Worm (Caenorhabditis elegans) whole organism, L4 larva: ENCODE results near the gene rfip-1.
A peak's percentile ranks its signal among the peaks of the same experiment; 100 is the strongest.

Experiments
- R02D3.7 ChIP-seq: fragments of 150-350 bp; sonication (generic microtip); optimal IDR thresholded peaks from 3 replicates; lab custom pipeline; 2014; ENCODE audit warnings: missing biosample characterization, missing genetic modification characterization
- T20F7.1 ChIP-seq: fragments of 200-800 bp; sonication (Bioruptor generic); optimal IDR thresholded peaks from 2 replicates; lab custom pipeline; 2018; ENCODE audit warnings: mild to moderate bottlenecking, missing genetic modification characterization, missing compliant biosample characterization
- Y105C5A.15 ChIP-seq: fragments of 200-800 bp; sonication (Bioruptor generic); IDR thresholded peaks from 2 replicates; pipeline ENCODE4 v1.3.6; 2022; ENCODE audit warnings: missing genetic modification characterization, missing compliant biosample characterization
- Y48G9A.11 ChIP-seq: fragments of 200-800 bp; sonication (Bioruptor generic); IDR thresholded peaks from 2 replicates; pipeline ENCODE4 v1.3.6; 2022; ENCODE audit warnings: missing genetic modification reagents, missing genetic modification characterization, missing compliant biosample characterization
- ZK546.5 ChIP-seq, 2 experiments: sonication (generic microtip); optimal IDR thresholded peaks; 2 replicates each; lab custom pipeline; 2017; ENCODE audit warnings: missing biosample characterization in 2 of 2, missing genetic modification characterization in 2 of 2
- aha-1 ChIP-seq: fragments of 150-350 bp; peaks from one replicate; lab custom pipeline; 2014; ENCODE audit warnings: missing biosample characterization, missing genetic modification characterization
- ceh-20 ChIP-seq: fragments of 200-800 bp; sonication (Bioruptor generic); IDR thresholded peaks from 2 replicates; pipeline ENCODE4 v1.3.6; 2022; ENCODE audit warnings: missing genetic modification reagents, missing genetic modification characterization, missing compliant biosample characterization
- ceh-28 ChIP-seq: fragments of 150-350 bp; optimal IDR thresholded peaks from 2 replicates; lab custom pipeline; 2014; ENCODE audit warnings: missing biosample characterization, missing genetic modification reagents, missing genetic modification characterization
- ceh-62 ChIP-seq: sonication (generic microtip); optimal IDR thresholded peaks from 2 replicates; lab custom pipeline; 2017; ENCODE audit warnings: missing biosample characterization, missing genetic modification characterization
- ceh-82 ChIP-seq: sonication (generic microtip); optimal IDR thresholded peaks from 2 replicates; lab custom pipeline; 2017; ENCODE audit warnings: missing biosample characterization, missing genetic modification characterization
- cey-2 ChIP-seq: sonication (generic microtip); optimal IDR thresholded peaks from 3 replicates; lab custom pipeline; 2017; ENCODE audit warnings: missing genetic modification characterization, mild to moderate bottlenecking, missing compliant biosample characterization, antibody characterized with exemption, borderline replicate concordance; ENCODE audit not compliant: insufficient read depth
- daf-16 ChIP-seq, 3 experiments: sonication (generic microtip); optimal IDR thresholded peaks; 2 replicates each; lab custom pipeline; 2016 to 2017; ENCODE audit warnings: missing genetic modification characterization in 3 of 3, missing genetic modification reagents in 3 of 3, mild to moderate bottlenecking in 2 of 3, missing compliant biosample characterization in 2 of 3, missing biosample characterization in 1 of 3, moderate library complexity in 1 of 3
- daf-19 ChIP-seq: fragments of 200-800 bp; sonication (Bioruptor generic); conservative IDR thresholded peaks from 2 replicates; pipeline ENCODE4 v1.3.6; 2022; ENCODE audit warnings: missing genetic modification characterization, missing compliant biosample characterization
- dmd-9 ChIP-seq: fragments of 200-800 bp; sonication (Bioruptor generic); IDR thresholded peaks from 2 replicates; pipeline ENCODE4 v1.3.6; 2022; ENCODE audit warnings: missing genetic modification reagents, missing genetic modification characterization, missing compliant biosample characterization
- dve-1 ChIP-seq: sonication (generic microtip); optimal IDR thresholded peaks from 2 replicates; lab custom pipeline; 2017; ENCODE audit warnings: antibody characterized with exemption, mild to moderate bottlenecking, missing genetic modification characterization, missing compliant biosample characterization; ENCODE audit not compliant: insufficient read depth
- fkh-10 ChIP-seq: fragments of 150-350 bp; optimal IDR thresholded peaks from 2 replicates; lab custom pipeline; 2014; ENCODE audit warnings: missing biosample characterization, missing genetic modification reagents, missing genetic modification characterization
- gei-8 ChIP-seq: fragments of 200-800 bp; sonication (Bioruptor generic); optimal IDR thresholded peaks from 2 replicates; lab custom pipeline; 2018; ENCODE audit warnings: mild to moderate bottlenecking, missing genetic modification characterization, missing compliant biosample characterization
- hif-1 ChIP-seq, 2 experiments: sonication (generic microtip); optimal IDR thresholded peaks; 2 replicates each; lab custom pipeline; 2016 to 2017; ENCODE audit warnings: missing compliant biosample characterization in 2 of 2, missing genetic modification characterization in 2 of 2, missing genetic modification reagents in 2 of 2, missing genotype in 2 of 2, mild to moderate bottlenecking in 1 of 2
- hlh-30 ChIP-seq: sonication (generic microtip); optimal IDR thresholded peaks from 2 replicates; lab custom pipeline; 2017; ENCODE audit warnings: antibody characterized with exemption, mild to moderate bottlenecking, missing genetic modification characterization, missing compliant biosample characterization; ENCODE audit not compliant: insufficient read depth
- hmg-1.1 ChIP-seq: fragments of 200-800 bp; sonication (Bioruptor generic); IDR thresholded peaks from 2 replicates; pipeline ENCODE4 v1.3.6; 2022; ENCODE audit warnings: missing genetic modification reagents, missing genetic modification characterization, missing compliant biosample characterization
- lin-13 ChIP-seq: fragments of 150-350 bp; optimal IDR thresholded peaks from 2 replicates; lab custom pipeline; 2014; ENCODE audit warnings: missing biosample characterization, missing genetic modification reagents, missing genetic modification characterization
- lin-38 ChIP-seq: fragments of 200-800 bp; sonication (Bioruptor generic); IDR thresholded peaks from 2 replicates; pipeline ENCODE4 v1.3.6; 2022; ENCODE audit warnings: missing genetic modification reagents, missing genetic modification characterization, missing compliant biosample characterization
- lsy-2 ChIP-seq, 2 experiments: fragments of 150-350 bp in 1 of 2; sonication (generic microtip) in 1 of 2; optimal IDR thresholded peaks; 2 replicates each; lab custom pipeline; 2014 to 2017; ENCODE audit warnings: missing biosample characterization in 2 of 2, missing genetic modification characterization in 2 of 2
- mdl-1 ChIP-seq, 2 experiments: fragments of 150-350 bp in 1 of 2; sonication (generic microtip) in 1 of 2; optimal IDR thresholded peaks; 2 replicates each; lab custom pipeline; 2014 to 2017; ENCODE audit warnings: missing biosample characterization in 2 of 2, missing genetic modification characterization in 2 of 2
- mdt-29 ChIP-seq: fragments of 200-800 bp; sonication (Bioruptor generic); IDR thresholded peaks from 2 replicates; pipeline ENCODE4 v1.3.6; 2022; ENCODE audit warnings: missing genetic modification reagents, missing genetic modification characterization, missing compliant biosample characterization
- mes-2 ChIP-seq: sonication (generic microtip); optimal IDR thresholded peaks from 2 replicates; lab custom pipeline; 2016; ENCODE audit warnings: missing genotype, mild to moderate bottlenecking, missing genetic modification characterization, missing compliant biosample characterization; ENCODE audit not compliant: poor library complexity, severe bottlenecking
- nhr-10 ChIP-seq: fragments of 150-350 bp; optimal IDR thresholded peaks from 2 replicates; lab custom pipeline; 2014; ENCODE audit warnings: missing biosample characterization, missing genetic modification characterization
- nhr-102 ChIP-seq: sonication (generic microtip); optimal IDR thresholded peaks from 2 replicates; lab custom pipeline; 2016; ENCODE audit warnings: mild to moderate bottlenecking, missing genetic modification characterization, moderate library complexity, missing compliant biosample characterization
- nhr-111 ChIP-seq: fragments of 200-800 bp; sonication (Bioruptor generic); optimal IDR thresholded peaks from 2 replicates; lab custom pipeline; 2018; ENCODE audit warnings: mild to moderate bottlenecking, missing genetic modification characterization, missing compliant biosample characterization
- nhr-28 ChIP-seq: fragments of 150-350 bp; optimal IDR thresholded peaks from 2 replicates; lab custom pipeline; 2014; ENCODE audit warnings: missing biosample characterization, missing genetic modification characterization
- nhr-6 ChIP-seq: fragments of 150-350 bp; optimal IDR thresholded peaks from 2 replicates; lab custom pipeline; 2014; ENCODE audit warnings: missing biosample characterization, missing genetic modification characterization
- nhr-76 ChIP-seq: fragments of 150-350 bp; optimal IDR thresholded peaks from 2 replicates; lab custom pipeline; 2014; ENCODE audit warnings: missing biosample characterization, missing genetic modification characterization
- nhr-77 ChIP-seq: fragments of 150-350 bp; optimal IDR thresholded peaks from 2 replicates; lab custom pipeline; 2014; ENCODE audit warnings: missing biosample characterization, missing genetic modification characterization
- pha-4 ChIP-seq, 2 experiments: fragments of 150-350 bp in 1 of 2; fragments of 200-800 bp in 1 of 2; sonication (Bioruptor generic) in 1 of 2; IDR thresholded peaks in 1 of 2; optimal IDR thresholded peaks in 1 of 2; 2 replicates each; pipeline versions ENCODE4 v1.3.6 to Lab custom; 2014 to 2022; ENCODE audit warnings: missing genetic modification characterization in 2 of 2, missing genetic modification reagents in 2 of 2, missing biosample characterization in 1 of 2, missing compliant biosample characterization in 1 of 2
- php-3 ChIP-seq: fragments of 200-800 bp; sonication (Bioruptor generic); IDR thresholded peaks from 2 replicates; pipeline ENCODE4 v1.3.6; 2022; ENCODE audit warnings: missing genetic modification reagents, missing genetic modification characterization, missing compliant biosample characterization
- saeg-2 ChIP-seq: fragments of 200-800 bp; sonication (Bioruptor generic); IDR thresholded peaks from 2 replicates; pipeline ENCODE4 v1.3.6; 2022; ENCODE audit warnings: missing genetic modification reagents, missing genetic modification characterization, missing compliant biosample characterization
- sdz-12 ChIP-seq: fragments of 200-800 bp; sonication (Bioruptor generic); optimal IDR thresholded peaks from 2 replicates; lab custom pipeline; 2018; ENCODE audit warnings: mild to moderate bottlenecking, missing genetic modification characterization, missing compliant biosample characterization
- snpc-4 ChIP-seq: fragments of 150-350 bp; optimal IDR thresholded peaks from 2 replicates; lab custom pipeline; 2014; ENCODE audit warnings: missing biosample characterization, missing genetic modification characterization
- tag-97 ChIP-seq: fragments of 200-800 bp; sonication (Bioruptor generic); IDR thresholded peaks from 2 replicates; pipeline ENCODE4 v1.3.6; 2022; ENCODE audit warnings: missing genetic modification characterization, missing compliant biosample characterization
- unc-130 ChIP-seq: sonication (generic microtip); optimal IDR thresholded peaks from 2 replicates; lab custom pipeline; 2016; ENCODE audit warnings: missing genetic modification reagents, missing genetic modification characterization, missing compliant biosample characterization
- unc-39 ChIP-seq: sonication (generic microtip); optimal IDR thresholded peaks from 2 replicates; lab custom pipeline; 2017; ENCODE audit warnings: missing biosample characterization, missing genetic modification characterization
- zip-11 ChIP-seq: fragments of 200-800 bp; sonication (Bioruptor generic); IDR thresholded peaks from 2 replicates; pipeline ENCODE4 v1.3.6; 2022; ENCODE audit warnings: missing genetic modification characterization, missing compliant biosample characterization
- ztf-11 ChIP-seq: fragments of 150-350 bp; optimal IDR thresholded peaks from 2 replicates; lab custom pipeline; 2014; ENCODE audit warnings: missing biosample characterization, missing genetic modification characterization

rfip-1 gene

ce11 chrII:5873564-5874070, 10.7 kb upstream of the rfip-1 start, which contains the start of gene tex-2 (continued):
- TF ChIP-seq T20F7.1 (GFP tag; lab: Kevin White, UChicago) (peak; percentile 68), daf-19 (GFP tag; lab: Robert Waterston, UW) (no peak), tag-97 (GFP tag; lab: Robert Waterston, UW) (no peak), nhr-77 (tag; lab: Kevin White, UChicago) (no peak), unc-130 (GFP tag; lab: Kevin White, UChicago) (peak; percentile 49), nhr-111 (no peak), fkh-10 (peak; percentile 43), sdz-12 (GFP tag; lab: Kevin White, UChicago) (no peak), ceh-82 (tag; lab: Kevin White, UChicago) (no peak), nhr-102 (tag; lab: Kevin White, UChicago) (no peak), dve-1 (tag; lab: Kevin White, UChicago) (peak; percentile 86), hif-1 (tag; optimal IDR thresholded peaks at IDR 0.05; lab: Kevin White, UChicago) (peak in 1 of 2 experiments; percentile 14), nhr-6 (tag; lab: Kevin White, UChicago) (no peak), ceh-20 (GFP tag; lab: Robert Waterston, UW) (no peak), zip-11 (GFP tag; lab: Robert Waterston, UW) (no peak), saeg-2 (GFP tag; lab: Robert Waterston, UW) (no peak), hmg-1.1 (GFP tag; lab: Robert Waterston, UW) (0 out of 2 replicates have a peak, but pooled peaks have one; percentile 8), lin-38 (GFP tag; lab: Robert Waterston, UW) (peak; percentile 88), unc-39 (tag; lab: Kevin White, UChicago) (no peak), gei-8 (GFP tag; lab: Kevin White, UChicago) (no peak), snpc-4 (tag; lab: Kevin White, UChicago) (no peak), ZK546.5 (tag; optimal IDR thresholded peaks at IDR 0.05; lab: Kevin White, UChicago) (no peak), lin-13 (peak; percentile 10), Y48G9A.11 (GFP tag; lab: Robert Waterston, UW) (no peak), nhr-10 (no peak), ceh-62 (tag; lab: Kevin White, UChicago) (no peak), mdt-29 (no peak), ztf-11 (tag; lab: Kevin White, UChicago) (no peak), cey-2 (no peak), mes-2 (tag; lab: Kevin White, UChicago) (peak; percentile 71), ceh-28 (tag; lab: Kevin White, UChicago) (no peak), daf-16 (GFP tag; optimal IDR thresholded peaks at IDR 0.05; lab: Kevin White, UChicago) (no peak), daf-16 (tag; optimal IDR thresholded peaks at IDR 0.05; lab: Kevin White, UChicago) (peak; percentile 64), R02D3.7 (tag; lab: Kevin White, UChicago) (no peak), nhr-76 (tag; lab: Kevin White, UChicago) (no peak)

ce11 chrII:5874130-5874529, 10.2 kb upstream of the rfip-1 start:
- TF ChIP-seq php-3 (no peak), ztf-11 (tag; lab: Kevin White, UChicago) (no peak), hlh-30 (tag; lab: Kevin White, UChicago) (peak; percentile 88), aha-1 (tag; lab: Kevin White, UChicago) (peak; percentile 75), nhr-77 (tag; lab: Kevin White, UChicago) (peak; percentile 17), dmd-9 (GFP tag; lab: Robert Waterston, UW) (no peak), nhr-28 (tag; lab: Kevin White, UChicago) (peak; percentile 69), dve-1 (tag; lab: Kevin White, UChicago) (peak; percentile 54), Y105C5A.15 (GFP tag; lab: Robert Waterston, UW) (no peak), daf-16 (GFP tag; optimal IDR thresholded peaks at IDR 0.05; lab: Kevin White, UChicago) (no peak), daf-16 (tag; optimal IDR thresholded peaks at IDR 0.05; lab: Kevin White, UChicago) (peak; percentile 49), mes-2 (tag; lab: Kevin White, UChicago) (peak; percentile 24), lsy-2 (tag; optimal IDR thresholded peaks at IDR 0.05; lab: Kevin White, UChicago) (peak in 1 of 2 experiments; percentile 11), pha-4 (GFP tag; IDR thresholded peaks at IDR 0.05; lab: Robert Waterston, UW) (no peak), pha-4 (tag; optimal IDR thresholded peaks at IDR 0.05; lab: Kevin White, UChicago) (peak; percentile 4), unc-39 (tag; lab: Kevin White, UChicago) (no peak), mdl-1 (tag; optimal IDR thresholded peaks at IDR 0.05; lab: Kevin White, UChicago) (peak in 1 of 2 experiments; percentile 28)
